Fruit fly (Drosophila melanogaster) whole organism, prepupa: Measurements from ENCODE around the gene Usp10.

Experiments used
- Blimp-1 ChIP-seq: fragments of 200-800 bp; sonication (Bioruptor generic); optimal IDR thresholded peaks from 3 replicates; lab custom pipeline; 2017; ENCODE audit warnings: missing biosample characterization, missing genetic modification characterization, mild to moderate bottlenecking, moderate library complexity, missing genetic modification reagents
- CG15336 ChIP-seq: fragments of 200-800 bp; sonication (Bioruptor generic); IDR thresholded peaks from 2 replicates; pipeline ENCODE4 v1.3.6; 2022; ENCODE audit warnings: missing biosample characterization, missing genetic modification characterization
- CG16779 ChIP-seq: fragments of 200-800 bp; sonication (Bioruptor generic); optimal IDR thresholded peaks from 3 replicates; lab custom pipeline; 2017; ENCODE audit warnings: missing biosample characterization, mild to moderate bottlenecking, missing genetic modification characterization
- CG4318 ChIP-seq: fragments of 200-800 bp; sonication (Bioruptor generic); optimal IDR thresholded peaks from 3 replicates; lab custom pipeline; 2017; ENCODE audit warnings: missing biosample characterization, mild to moderate bottlenecking, missing genetic modification characterization
- CG6854 ChIP-seq: fragments of 200-800 bp; sonication (Bioruptor generic); optimal IDR thresholded peaks from 2 replicates; lab custom pipeline; 2017; ENCODE audit warnings: missing biosample characterization, mild to moderate bottlenecking, missing genetic modification characterization
- CG8119 ChIP-seq: fragments of 200-800 bp; sonication (Bioruptor generic); IDR thresholded peaks from 3 replicates; pipeline ENCODE4 v1.3.6; 2022; ENCODE audit warnings: missing biosample characterization, missing genetic modification characterization
- Eip93F ChIP-seq: fragments of 200-800 bp; sonication (Bioruptor generic); optimal IDR thresholded peaks from 2 replicates; lab custom pipeline; 2016; ENCODE audit warnings: missing biosample characterization, mild to moderate bottlenecking, missing genetic modification characterization
- Gug ChIP-seq: fragments of 200-800 bp; sonication (Bioruptor generic); IDR thresholded peaks from 2 replicates; pipeline ENCODE4 v1.3.6; 2022; ENCODE audit warnings: missing biosample characterization, missing genetic modification characterization
- Hr4 ChIP-seq: fragments of 200-800 bp; sonication (Bioruptor generic); optimal IDR thresholded peaks from 3 replicates; lab custom pipeline; 2016; ENCODE audit warnings: missing biosample characterization, missing genetic modification characterization
- OdsH ChIP-seq: fragments of 200-800 bp; sonication (Bioruptor generic); optimal IDR thresholded peaks from 3 replicates; lab custom pipeline; 2016; ENCODE audit warnings: missing biosample characterization, missing genetic modification characterization
- achi ChIP-seq: fragments of 200-800 bp; sonication (Bioruptor generic); optimal IDR thresholded peaks from 3 replicates; lab custom pipeline; 2016; ENCODE audit warnings: missing biosample characterization, missing genetic modification characterization
- fkh ChIP-seq: fragments of 200-800 bp; sonication (Bioruptor generic); optimal IDR thresholded peaks from 3 replicates; lab custom pipeline; 2017; ENCODE audit warnings: missing biosample characterization, mild to moderate bottlenecking, missing genetic modification characterization, moderate library complexity
- net ChIP-seq: fragments of 200-800 bp; sonication (Bioruptor generic); optimal IDR thresholded peaks from 3 replicates; lab custom pipeline; 2016; ENCODE audit warnings: missing biosample characterization, missing genetic modification characterization
- spab ChIP-seq: fragments of 200-800 bp; sonication (Bioruptor generic); optimal IDR thresholded peaks from 2 replicates; lab custom pipeline; 2017; ENCODE audit warnings: missing biosample characterization, mild to moderate bottlenecking, missing genetic modification characterization, missing genetic modification reagents

DNA sequence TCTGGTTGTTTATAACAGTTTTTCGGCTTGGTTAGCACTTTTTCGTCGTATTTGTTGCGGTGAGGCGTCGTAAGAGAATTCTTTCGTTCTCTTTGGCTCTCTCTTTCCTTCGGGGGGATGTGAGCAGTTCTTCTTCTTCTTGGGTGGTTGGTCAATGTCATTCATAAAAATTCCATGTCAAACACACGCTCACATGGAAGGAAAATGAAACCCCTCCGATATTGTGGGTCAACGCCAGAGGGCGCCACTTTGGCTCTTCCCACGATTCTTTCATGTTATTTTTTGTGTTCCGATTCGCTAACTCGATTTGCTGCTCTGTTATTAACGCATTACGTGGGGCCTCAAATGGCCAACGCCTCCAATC lies 11.2 kb downstream of the Usp10 start:
- TF ChIP-seq achi (GFP tag; lab: Kevin White, UChicago) (no peak), OdsH (GFP tag; lab: Kevin White, UChicago) (no peak), spab (no peak), net (no peak), CG15336 (GFP tag; lab: Robert Waterston, UW) (no peak), Blimp-1 (GFP tag; lab: Kevin White, UChicago) (no peak), CG4318 (GFP tag; lab: Kevin White, UChicago) (no peak), fkh (GFP tag; lab: Kevin White, UChicago) (no peak), Gug (GFP tag; lab: Robert Waterston, UW) (no peak), Hr4 (GFP tag; lab: Kevin White, UChicago) (no peak), CG16779 (no peak), CG6854 (GFP tag; lab: Kevin White, UChicago) (no peak), CG8119 (no peak), Eip93F (GFP tag; lab: Kevin White, UChicago) (no peak)
